Fruit fly (Drosophila melanogaster) whole organism, embryonic: ENCODE measurements around the gene CG16719.

Experiments
- CG10209 ChIP-seq: fragments of 200-800 bp; sonication (Bioruptor generic); optimal IDR thresholded peaks from 3 replicates; lab custom pipeline; 2017; ENCODE audit warnings: missing biosample characterization, mild to moderate bottlenecking, missing genetic modification characterization, missing genetic modification reagents
- CG12769 ChIP-seq: fragments of 200-800 bp; sonication (Bioruptor generic); optimal IDR thresholded peaks from 2 replicates; lab custom pipeline; 2019; ENCODE audit warnings: missing biosample characterization, mild to moderate bottlenecking, missing genetic modification characterization, moderate library complexity
- CG13123 ChIP-seq: fragments of 200-800 bp; sonication (Bioruptor generic); optimal IDR thresholded peaks from 2 replicates; lab custom pipeline; 2016; ENCODE audit warnings: missing biosample characterization, missing genetic modification characterization
- CG15011 ChIP-seq: fragments of 200-800 bp; sonication (Bioruptor generic); optimal IDR thresholded peaks from 3 replicates; lab custom pipeline; 2018; ENCODE audit warnings: missing biosample characterization, mild to moderate bottlenecking, missing genetic modification characterization
- CG18476 ChIP-seq: fragments of 200-800 bp; sonication (Bioruptor generic); optimal IDR thresholded peaks from 2 replicates; lab custom pipeline; 2016; ENCODE audit warnings: missing biosample characterization, mild to moderate bottlenecking, missing genetic modification characterization
- CG2116 ChIP-seq: fragments of 200-800 bp; sonication (Bioruptor generic); optimal IDR thresholded peaks from 3 replicates; lab custom pipeline; 2018; ENCODE audit warnings: missing biosample characterization, mild to moderate bottlenecking, missing genetic modification characterization
- CG32767 ChIP-seq: fragments of 200-800 bp; sonication (Bioruptor generic); IDR thresholded peaks from 2 replicates; pipeline ENCODE4 v1.3.6; 2022; ENCODE audit warnings: missing biosample characterization, missing genetic modification characterization
- CG32772 ChIP-seq: fragments of 200-800 bp; sonication (Bioruptor generic); IDR thresholded peaks from 2 replicates; pipeline ENCODE4 v1.3.6; 2022; ENCODE audit warnings: missing biosample characterization, missing genetic modification characterization
- CG4617 ChIP-seq: fragments of 200-800 bp; sonication (Bioruptor generic); optimal IDR thresholded peaks from 3 replicates; lab custom pipeline; 2016; ENCODE audit warnings: missing biosample characterization, missing genetic modification characterization, borderline replicate concordance
- CG6254 ChIP-seq: fragments of 200-800 bp; sonication (Bioruptor generic); optimal IDR thresholded peaks from 3 replicates; lab custom pipeline; 2017; ENCODE audit warnings: mild to moderate bottlenecking, missing biosample characterization, missing genetic modification reagents, missing genetic modification characterization
- CG7271 ChIP-seq: fragments of 200-800 bp; sonication (Bioruptor generic); optimal IDR thresholded peaks from 2 replicates; lab custom pipeline; 2018; ENCODE audit warnings: missing biosample characterization, mild to moderate bottlenecking, missing genetic modification characterization, moderate library complexity
- CG7928 ChIP-seq: fragments of 200-800 bp; sonication (Bioruptor generic); optimal IDR thresholded peaks from 2 replicates; lab custom pipeline; 2017; ENCODE audit warnings: missing biosample characterization, mild to moderate bottlenecking, missing genetic modification characterization
- CG8388 ChIP-seq: fragments of 200-800 bp; sonication (Bioruptor generic); optimal IDR thresholded peaks from 2 replicates; lab custom pipeline; 2019; ENCODE audit warnings: missing biosample characterization, mild to moderate bottlenecking, missing genetic modification characterization, moderate library complexity
- CG8478 ChIP-seq: fragments of >200 bp; optimal IDR thresholded peaks from 2 replicates; lab custom pipeline; 2018
- Dbx ChIP-seq: fragments of 200-800 bp; sonication (Bioruptor generic); IDR thresholded peaks from 3 replicates; pipeline ENCODE4 v1.3.6; 2022; ENCODE audit warnings: missing biosample characterization, missing genetic modification characterization
- Eip74EF ChIP-seq, 2 experiments: fragments of 200-800 bp in 1 of 2; fragments of >200 bp in 1 of 2; sonication (Bioruptor generic) in 1 of 2; optimal IDR thresholded peaks; 2 replicates each; lab custom pipeline; 2017 to 2019; ENCODE audit warnings: missing biosample characterization in 2 of 2, missing genetic modification characterization in 2 of 2, mild to moderate bottlenecking in 1 of 2, moderate library complexity in 1 of 2
- Ets97D ChIP-seq: fragments of 200-800 bp; sonication (Bioruptor generic); optimal IDR thresholded peaks from 3 replicates; lab custom pipeline; 2016; ENCODE audit warnings: missing biosample characterization, missing genetic modification characterization
- HLH54F ChIP-seq: fragments of 200-800 bp; sonication (Bioruptor generic); optimal IDR thresholded peaks from 3 replicates; lab custom pipeline; 2016; ENCODE audit warnings: missing biosample characterization, missing genetic modification characterization
- HmgZ ChIP-seq: fragments of 200-800 bp; sonication (Bioruptor generic); optimal IDR thresholded peaks from 2 replicates; lab custom pipeline; 2018; ENCODE audit warnings: missing biosample characterization, mild to moderate bottlenecking, missing genetic modification characterization
- Hmr ChIP-seq: fragments of 200-800 bp; sonication (Bioruptor generic); optimal IDR thresholded peaks from 3 replicates; lab custom pipeline; 2017; ENCODE audit warnings: mild to moderate bottlenecking, missing biosample characterization, missing genetic modification reagents, missing genetic modification characterization
- MESR4 ChIP-seq: fragments of 200-800 bp; sonication (Bioruptor generic); optimal IDR thresholded peaks from 2 replicates; lab custom pipeline; 2018; ENCODE audit warnings: missing biosample characterization, mild to moderate bottlenecking, missing genetic modification characterization, moderate library complexity
- Neu2 ChIP-seq: fragments of 200-800 bp; sonication (Bioruptor generic); optimal IDR thresholded peaks from 3 replicates; lab custom pipeline; 2016; ENCODE audit warnings: missing biosample characterization, missing genetic modification characterization, borderline replicate concordance
- Oaz ChIP-seq: fragments of 200-800 bp; sonication (Bioruptor generic); IDR thresholded peaks from 2 replicates; pipeline ENCODE4 v1.3.6; 2022; ENCODE audit warnings: missing biosample characterization, missing genetic modification characterization
- ash1 ChIP-seq: fragments of 200-800 bp; sonication (Bioruptor generic); optimal IDR thresholded peaks from 2 replicates; lab custom pipeline; 2018; ENCODE audit warnings: missing biosample characterization, mild to moderate bottlenecking, missing genetic modification characterization
- az2 ChIP-seq: fragments of 200-800 bp; sonication (Bioruptor generic); optimal IDR thresholded peaks from 3 replicates; lab custom pipeline; 2016; ENCODE audit warnings: missing biosample characterization, missing genetic modification characterization
- bbx ChIP-seq: fragments of 200-800 bp; sonication (Bioruptor generic); IDR thresholded peaks from 2 replicates; pipeline ENCODE4 v1.3.6; 2022; ENCODE audit warnings: missing biosample characterization, missing genetic modification characterization; ENCODE audit not compliant: partially characterized antibody
- corto ChIP-seq: fragments of 200-800 bp; sonication (Bioruptor generic); optimal IDR thresholded peaks from 2 replicates; lab custom pipeline; 2016; ENCODE audit warnings: missing biosample characterization, mild to moderate bottlenecking, missing genetic modification characterization, moderate library complexity
- dimm ChIP-seq: fragments of 200-800 bp; sonication (Bioruptor generic); IDR thresholded peaks from 2 replicates; pipeline ENCODE4 v1.3.6; 2022; ENCODE audit warnings: missing biosample characterization, missing genetic modification characterization
- exex ChIP-seq: fragments of 200-800 bp; sonication (Bioruptor generic); optimal IDR thresholded peaks from 4 replicates; lab custom pipeline; 2018; ENCODE audit warnings: missing biosample characterization, mild to moderate bottlenecking, missing genetic modification characterization, moderate library complexity
- eyg ChIP-seq: fragments of 200-800 bp; sonication (Bioruptor generic); optimal IDR thresholded peaks from 3 replicates; lab custom pipeline; 2016; ENCODE audit warnings: missing biosample characterization, missing genetic modification characterization
- h ChIP-seq: fragments of >200 bp; optimal IDR thresholded peaks from 2 replicates; lab custom pipeline; 2017
- ind ChIP-seq: fragments of 200-800 bp; sonication (Bioruptor generic); optimal IDR thresholded peaks from 3 replicates; lab custom pipeline; 2016; ENCODE audit warnings: missing biosample characterization, missing genetic modification characterization
- knrl ChIP-seq: fragments of 200-800 bp; sonication (Bioruptor generic); IDR thresholded peaks from 3 replicates; pipeline ENCODE4 v1.3.6; 2022; ENCODE audit warnings: missing biosample characterization, missing genetic modification characterization; ENCODE audit not compliant: partially characterized antibody
- maf-S ChIP-seq: fragments of 200-800 bp; sonication (Bioruptor generic); optimal IDR thresholded peaks from 2 replicates; lab custom pipeline; 2016; ENCODE audit warnings: missing biosample characterization, missing genetic modification characterization
- mirr ChIP-seq: fragments of 200-800 bp; sonication (Bioruptor generic); optimal IDR thresholded peaks from 3 replicates; lab custom pipeline; 2018; ENCODE audit warnings: missing biosample characterization, mild to moderate bottlenecking, missing genetic modification characterization
- nau ChIP-seq: fragments of 200-800 bp; sonication (Bioruptor generic); optimal IDR thresholded peaks from 3 replicates; lab custom pipeline; 2017; ENCODE audit warnings: missing biosample characterization, mild to moderate bottlenecking, missing genetic modification characterization, missing genetic modification reagents
- nerfin-2 ChIP-seq: fragments of 200-800 bp; sonication (Bioruptor generic); IDR thresholded peaks from 2 replicates; pipeline ENCODE4 v1.3.6; 2022; ENCODE audit warnings: missing biosample characterization, missing genetic modification characterization; ENCODE audit not compliant: partially characterized antibody
- nom ChIP-seq: fragments of 200-800 bp; sonication (Bioruptor generic); optimal IDR thresholded peaks from 2 replicates; lab custom pipeline; 2017; ENCODE audit warnings: missing biosample characterization, missing genetic modification characterization, mild to moderate bottlenecking, moderate library complexity, missing genetic modification reagents
- pzg ChIP-seq: fragments of 200-800 bp; sonication (Bioruptor generic); optimal IDR thresholded peaks from 3 replicates; lab custom pipeline; 2018; ENCODE audit warnings: missing biosample characterization, mild to moderate bottlenecking, missing genetic modification characterization, moderate library complexity
- repo ChIP-seq: fragments of 200-800 bp; sonication (Bioruptor generic); optimal IDR thresholded peaks from 2 replicates; lab custom pipeline; 2016; ENCODE audit warnings: missing biosample characterization, missing genetic modification characterization
- salm ChIP-seq: fragments of 200-800 bp; sonication (Bioruptor generic); optimal IDR thresholded peaks from 2 replicates; lab custom pipeline; 2018; ENCODE audit warnings: missing biosample characterization, mild to moderate bottlenecking, missing genetic modification characterization
- sna ChIP-seq: fragments of 200-800 bp; sonication (Bioruptor generic); IDR thresholded peaks from 2 replicates; pipeline ENCODE4 v1.3.6; 2022; ENCODE audit warnings: missing biosample characterization, missing genetic modification characterization; ENCODE audit not compliant: partially characterized antibody
- stc ChIP-seq: fragments of 200-800 bp; sonication (Bioruptor generic); IDR thresholded peaks from 2 replicates; pipeline ENCODE4 v1.3.6; 2022; ENCODE audit warnings: missing biosample characterization, missing genetic modification characterization
- tll ChIP-seq, 2 experiments: fragments of 200-800 bp in 1 of 2; fragments of >200 bp in 1 of 2; sonication (Bioruptor generic) in 1 of 2; optimal IDR thresholded peaks; 2 replicates each; lab custom pipeline; 2017 to 2019; ENCODE audit warnings: missing biosample characterization in 2 of 2, missing genetic modification characterization in 2 of 2, mild to moderate bottlenecking in 1 of 2, moderate library complexity in 1 of 2
- tup ChIP-seq: fragments of 200-800 bp; sonication (Bioruptor generic); optimal IDR thresholded peaks from 2 replicates; lab custom pipeline; 2016; ENCODE audit warnings: missing biosample characterization, mild to moderate bottlenecking, missing genetic modification characterization, moderate library complexity
- vnd ChIP-seq: fragments of 200-800 bp; sonication (Bioruptor generic); IDR thresholded peaks from 3 replicates; pipeline ENCODE4 v1.3.6; 2022; ENCODE audit warnings: missing biosample characterization, missing genetic modification characterization; ENCODE audit not compliant: partially characterized antibody
- wor ChIP-seq: fragments of 200-800 bp; sonication (Bioruptor generic); IDR thresholded peaks from 2 replicates; pipeline ENCODE4 v1.3.6; 2022; ENCODE audit warnings: missing biosample characterization, missing genetic modification characterization

CG16719 gene

DNA sequence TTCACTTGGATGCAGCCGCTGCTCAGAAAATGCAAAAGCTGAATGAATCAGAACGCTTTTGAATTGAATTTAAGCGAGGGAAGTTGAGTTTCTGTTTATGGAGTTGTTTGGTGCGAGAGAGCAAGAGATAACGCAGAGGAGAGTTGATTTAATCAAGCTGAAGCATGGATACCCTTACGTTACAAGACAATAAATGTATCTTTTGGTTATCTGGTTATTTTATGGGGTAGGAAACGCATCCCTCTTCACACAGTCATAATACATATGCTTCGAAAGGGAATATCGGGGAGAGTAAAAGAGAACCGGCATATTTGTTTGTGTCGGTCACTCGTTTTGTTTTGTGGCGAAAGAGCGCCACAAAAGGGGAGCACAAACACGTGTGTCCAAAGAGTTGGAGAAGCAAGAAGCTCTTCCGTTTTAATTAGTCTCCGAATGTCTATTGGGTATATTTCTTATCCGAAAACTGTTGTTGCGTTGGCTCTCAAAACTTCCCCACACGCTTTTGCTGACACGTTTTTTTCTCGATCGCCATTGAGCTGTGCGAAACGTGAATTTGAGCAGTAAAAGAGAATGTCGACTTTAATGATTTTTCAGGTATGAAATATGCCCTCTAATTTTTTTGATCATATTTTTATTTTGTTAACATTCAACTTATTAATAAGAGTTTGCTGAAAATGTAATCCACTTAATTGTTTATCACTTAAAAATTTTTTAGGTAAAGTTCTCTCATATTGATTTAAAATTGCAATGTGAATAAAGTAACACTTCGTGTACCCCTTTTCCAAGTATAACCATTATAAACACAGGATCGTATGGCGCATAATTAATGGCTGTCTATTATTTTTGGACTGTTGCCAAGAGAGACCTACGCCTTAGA is 11.9 kb downstream of the CG16719 start, which contains the start of gene Prps (continued):
- TF ChIP-seq knrl (GFP tag; lab: Robert Waterston, UW) (no peak), salm (tag; lab: Kevin White, UChicago) (peak; percentile 42), CG32772 (GFP tag; lab: Robert Waterston, UW) (peak; percentile 57), Oaz (GFP tag; lab: Robert Waterston, UW) (no peak; the same call in 1 of the 2 replicates), CG10209 (GFP tag; lab: Kevin White, UChicago) (peak; percentile 8), Ets97D (GFP tag; lab: Kevin White, UChicago) (peak; percentile 41), CG6254 (GFP tag; lab: Kevin White, UChicago) (peak; percentile 62), HmgZ (peak; percentile 79), CG7271 (tag; lab: Kevin White, UChicago) (no peak), MESR4 (no peak), CG8478 (lab: Kevin White, UChicago) (no peak), bbx (GFP tag; lab: Robert Waterston, UW) (no peak), CG13123 (peak; percentile 63), dimm (peak; percentile 36; the same call in 1 of the 2 replicates), CG7928 (GFP tag; lab: Kevin White, UChicago) (no peak), CG8388 (peak; percentile 73), CG4617 (peak; percentile 17), mirr (GFP tag; lab: Kevin White, UChicago) (peak; percentile 83), eyg (GFP tag; lab: Kevin White, UChicago) (peak; percentile 20), nerfin-2 (GFP tag; lab: Robert Waterston, UW) (no peak), maf-S (GFP tag; lab: Kevin White, UChicago) (peak; percentile 63), sna (GFP tag; lab: Robert Waterston, UW) (no peak), nau (GFP tag; lab: Kevin White, UChicago) (peak; percentile 73), nom (GFP tag; lab: Kevin White, UChicago) (peak; percentile 90), tll (GFP tag; optimal IDR thresholded peaks at IDR 0.05; lab: Kevin White, UChicago) (no peak), tup (GFP tag; lab: Kevin White, UChicago) (no peak), wor (no peak), Eip74EF (GFP tag; optimal IDR thresholded peaks at IDR 0.05; lab: Kevin White, UChicago) (peak in 1 of 2 experiments; percentile 80), ash1 (GFP tag; lab: Kevin White, UChicago) (peak; percentile 16), Dbx (peak; percentile 82), CG18476 (GFP tag; lab: Kevin White, UChicago) (peak; percentile 2), pzg (GFP tag; lab: Kevin White, UChicago) (peak; percentile 2), exex (peak; percentile 60), corto (GFP tag; lab: Kevin White, UChicago) (peak; percentile 53), az2 (GFP tag; lab: Kevin White, UChicago) (peak; percentile 74), CG12769 (tag; lab: Kevin White, UChicago) (peak; percentile 87), CG32767 (GFP tag; lab: Robert Waterston, UW) (0 out of 2 replicates have a peak, but pooled peaks have one; percentile 39), HLH54F (peak; percentile 49), h (lab: Kevin White, UChicago) (no peak), stc (GFP tag; lab: Robert Waterston, UW) (peak; percentile 79), ind (GFP tag; lab: Kevin White, UChicago) (peak; percentile 83), vnd (GFP tag; lab: Robert Waterston, UW) (no peak), CG15011 (GFP tag; lab: Kevin White, UChicago) (peak; percentile 22), Hmr (GFP tag; lab: Kevin White, UChicago) (peak; percentile 76), CG2116 (no peak), repo (peak; percentile 75), Neu2 (GFP tag; lab: Kevin White, UChicago) (no peak)
